Worm (Caenorhabditis elegans) whole organism, young adult: ENCODE data around the gene pqn-39.

Source experiments
- bed-2 ChIP-seq: fragments of 200-800 bp; sonication (Bioruptor generic); IDR thresholded peaks from 2 replicates; pipeline ENCODE4 v1.3.6; 2022; ENCODE audit warnings: missing genetic modification reagents, missing genetic modification characterization, missing compliant biosample characterization
- dpl-1 ChIP-seq: fragments of 150-350 bp; optimal IDR thresholded peaks from 2 replicates; lab custom pipeline; 2014; ENCODE audit warnings: missing biosample characterization, missing genetic modification reagents, missing genetic modification characterization
- hrde-1 ChIP-seq: sonication (generic microtip); optimal IDR thresholded peaks from 2 replicates; lab custom pipeline; 2016; ENCODE audit warnings: missing genetic modification characterization, mild to moderate bottlenecking, missing compliant biosample characterization, moderate library complexity, missing genotype, missing genetic modification reagents, borderline replicate concordance
- madf-8 ChIP-seq: fragments of 200-800 bp; sonication (Bioruptor generic); conservative IDR thresholded peaks from 2 replicates; pipeline ENCODE4 v1.3.6; 2022; ENCODE audit warnings: missing genetic modification reagents, missing genetic modification characterization, missing compliant biosample characterization
- snpc-1.1 ChIP-seq: sonication (generic microtip); optimal IDR thresholded peaks from 2 replicates; lab custom pipeline; 2017; ENCODE audit warnings: missing genetic modification characterization, mild to moderate bottlenecking, missing compliant biosample characterization, antibody characterized with exemption, moderate library complexity, missing genotype, missing genetic modification reagents; ENCODE audit not compliant: insufficient read depth
- unc-62 ChIP-seq: fragments of 150-350 bp; optimal IDR thresholded peaks from 2 replicates; lab custom pipeline; 2014; ENCODE audit warnings: missing biosample characterization, missing genetic modification reagents, missing genetic modification characterization

DNA sequence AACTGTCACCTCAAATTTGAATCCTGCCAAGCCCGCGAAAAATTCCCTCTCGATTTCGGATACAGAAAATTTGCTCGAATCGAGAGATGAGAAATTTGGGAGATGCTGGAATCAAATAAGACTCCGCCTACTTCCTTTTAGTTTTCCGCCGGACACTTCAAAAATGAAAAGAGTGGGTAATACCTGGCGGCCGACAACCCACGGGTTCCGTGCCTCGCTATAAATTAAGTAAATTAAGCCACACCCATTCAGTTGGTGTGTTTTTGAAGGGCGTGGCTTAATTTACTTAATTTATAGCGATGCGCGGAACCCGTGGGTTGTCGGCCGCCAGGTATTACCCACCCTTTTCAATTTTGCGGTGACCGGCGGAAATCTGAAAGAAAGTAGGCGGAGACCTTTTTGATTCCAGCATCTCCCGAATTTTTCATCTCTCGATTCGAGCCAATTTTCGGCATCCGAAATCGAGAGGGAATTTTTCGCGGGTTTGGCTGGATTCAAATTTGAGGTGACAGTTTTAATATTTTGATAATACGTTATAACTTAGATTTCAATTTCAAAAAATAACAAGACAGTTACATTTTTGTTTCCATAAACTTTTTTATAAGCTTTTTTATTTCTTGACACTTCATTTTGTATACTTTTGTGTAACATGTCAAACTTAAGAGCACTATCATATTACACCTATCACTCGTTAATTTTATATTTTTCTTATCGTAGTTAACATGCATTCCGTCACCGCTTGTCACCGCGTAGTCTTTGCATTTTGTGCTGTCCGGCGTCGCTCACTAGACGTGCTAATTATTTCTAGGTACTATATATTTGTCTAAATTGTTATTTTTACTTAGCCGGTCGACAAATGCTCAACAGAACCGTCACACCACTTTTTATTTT, 21.5 kb downstream of the pqn-39 start:
- no peak for TF ChIP-seq bed-2 (GFP tag; lab: Robert Waterston, UW)
- TF ChIP-seq madf-8 (GFP tag; lab: Robert Waterston, UW): no peak
- no peak for TF ChIP-seq unc-62 (GFP tag; lab: Kevin White, UChicago)
- no peak for TF ChIP-seq dpl-1 (GFP tag; lab: Kevin White, UChicago)
- peak; percentile 64 for TF ChIP-seq snpc-1.1 (tag; lab: Kevin White, UChicago)
- TF ChIP-seq hrde-1 (tag; lab: Kevin White, UChicago): no peak
